Fruit fly (Drosophila melanogaster): Measurements from ENCODE around the gene CG2211.
A peak's percentile ranks its signal among the peaks of the same experiment; 100 is the strongest.

Gene CG2211

DNA sequence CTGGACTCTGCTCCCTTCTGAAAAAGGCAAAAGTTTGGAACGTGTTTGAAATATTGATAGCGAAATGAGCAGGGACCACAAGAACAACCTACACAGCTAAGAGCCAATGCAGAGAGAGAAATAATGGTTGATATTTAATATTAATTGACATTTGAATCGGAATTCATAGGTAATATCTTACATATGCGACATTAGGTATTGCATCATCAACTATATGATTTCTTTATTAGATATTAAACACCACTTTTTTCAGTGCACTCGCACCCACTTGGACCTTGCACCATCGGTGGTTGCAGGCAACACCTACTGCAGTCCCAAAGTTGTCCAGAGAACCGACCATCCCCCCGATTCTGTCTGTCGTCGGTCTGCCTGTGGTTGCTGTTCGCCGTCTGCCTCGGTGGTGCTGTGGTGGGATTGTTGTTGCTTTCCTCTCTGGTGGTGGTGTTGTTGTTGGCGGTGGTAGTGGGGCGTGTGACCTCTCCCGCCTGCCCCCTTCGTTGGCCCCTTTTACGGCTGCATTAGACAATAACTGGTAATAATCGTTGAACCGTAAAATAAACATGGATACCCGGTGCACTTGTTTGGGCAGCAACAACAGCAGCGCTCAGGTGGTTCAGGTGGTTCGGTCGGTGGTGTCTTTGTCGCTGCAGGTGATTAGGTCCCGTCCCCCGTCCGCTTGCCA is 43.8 kb upstream of the CG2211 start (continued):
- peak; percentile 86 for TF ChIP-seq Gug (GFP tag; IDR thresholded peaks at IDR 0.05)
- peak; percentile 50 for TF ChIP-seq fd59A (GFP tag; optimal IDR thresholded peaks at IDR 0.05)
- TF ChIP-seq Eip75B (GFP tag; optimal IDR thresholded peaks at IDR 0.05): peak; percentile 68
- no peak for TF ChIP-seq Hr38 (GFP tag; optimal IDR thresholded peaks at IDR 0.05)
- peak; percentile 74 for TF ChIP-seq OdsH (GFP tag; optimal IDR thresholded peaks at IDR 0.05)
- TF ChIP-seq lz (GFP tag; optimal IDR thresholded peaks at IDR 0.05): peak; percentile 75
- TF ChIP-seq Sox102F (GFP tag; optimal IDR thresholded peaks at IDR 0.05): peak; percentile 67
- peak; percentile 15 for TF ChIP-seq vri (GFP tag; optimal IDR thresholded peaks at IDR 0.05)
- TF ChIP-seq CG8319 (GFP tag; optimal IDR thresholded peaks at IDR 0.05): no peak
- TF ChIP-seq CG3032 (tag; optimal IDR thresholded peaks at IDR 0.05): peak; percentile 61
- TF ChIP-seq salr (GFP tag; optimal IDR thresholded peaks at IDR 0.05): peak; percentile 8 to 63
- peak; percentile 63 for TF ChIP-seq CG1621 (tag; optimal IDR thresholded peaks at IDR 0.05)
- TF ChIP-seq CG10631 (GFP tag; optimal IDR thresholded peaks at IDR 0.05): peak; percentile 69
- TF ChIP-seq cyc (GFP tag; optimal IDR thresholded peaks at IDR 0.05): peak; percentile 48
- TF ChIP-seq spab (GFP tag; optimal IDR thresholded peaks at IDR 0.05): peak; percentile 65
- TF ChIP-seq CG11294 (GFP tag; IDR thresholded peaks at IDR 0.05): peak; percentile 79
- TF ChIP-seq CG16779 (tag; optimal IDR thresholded peaks at IDR 0.05): peak; percentile 75
- TF ChIP-seq CG4318 (GFP tag; optimal IDR thresholded peaks at IDR 0.05): peak; percentile 68
- TF ChIP-seq fd85E (GFP tag; optimal IDR thresholded peaks at IDR 0.05): no peak
- TF ChIP-seq Hr4 (GFP tag; optimal IDR thresholded peaks at IDR 0.05): peak; percentile 81
- TF ChIP-seq Eip93F (GFP tag; optimal IDR thresholded peaks at IDR 0.05): no peak
- peak; percentile 36 for TF ChIP-seq CG6854 (GFP tag; optimal IDR thresholded peaks at IDR 0.05)
- peak; percentile 67 for TF ChIP-seq pdm3 (GFP tag; optimal IDR thresholded peaks at IDR 0.05)
- peak; percentile 64 for TF ChIP-seq CG9139 (GFP tag; optimal IDR thresholded peaks at IDR 0.05)
- peak; percentile 30 for TF ChIP-seq CG11762 (GFP tag; optimal IDR thresholded peaks at IDR 0.05; ENCODE audit: insufficient read depth)
- TF ChIP-seq Ets21C (GFP tag; optimal IDR thresholded peaks at IDR 0.05): peak; percentile 26
- TF ChIP-seq topi (GFP tag; optimal IDR thresholded peaks at IDR 0.05): peak; percentile 77
- peak; percentile 68 for TF ChIP-seq CG34406 (GFP tag; optimal IDR thresholded peaks at IDR 0.05)
- no peak for TF ChIP-seq CG7368 (GFP tag; optimal IDR thresholded peaks at IDR 0.05)
- TF ChIP-seq CG3919 (GFP tag; optimal IDR thresholded peaks at IDR 0.05): peak; percentile 66
- peak; percentile 91 for TF ChIP-seq CG6276 (GFP tag; optimal IDR thresholded peaks at IDR 0.05)
- peak; percentile 82 to 83 for TF ChIP-seq ss (GFP tag; optimal IDR thresholded peaks at IDR 0.05)
- peak; percentile 77 for TF ChIP-seq dsx (GFP tag; optimal IDR thresholded peaks at IDR 0.05; ENCODE audit: poor library complexity, severe bottlenecking)
- TF ChIP-seq CG6792 (GFP tag; optimal IDR thresholded peaks at IDR 0.05): peak; percentile 55
- peak; percentile 93 for TF ChIP-seq CG8119 (GFP tag; IDR thresholded peaks at IDR 0.05)
- peak; percentile 91 for TF ChIP-seq svp (GFP tag)
- TF ChIP-seq Met (GFP tag; optimal IDR thresholded peaks at IDR 0.05): peak; percentile 84
- peak; percentile 85 for TF ChIP-seq CG32006 (GFP tag; optimal IDR thresholded peaks at IDR 0.05)

DNA sequence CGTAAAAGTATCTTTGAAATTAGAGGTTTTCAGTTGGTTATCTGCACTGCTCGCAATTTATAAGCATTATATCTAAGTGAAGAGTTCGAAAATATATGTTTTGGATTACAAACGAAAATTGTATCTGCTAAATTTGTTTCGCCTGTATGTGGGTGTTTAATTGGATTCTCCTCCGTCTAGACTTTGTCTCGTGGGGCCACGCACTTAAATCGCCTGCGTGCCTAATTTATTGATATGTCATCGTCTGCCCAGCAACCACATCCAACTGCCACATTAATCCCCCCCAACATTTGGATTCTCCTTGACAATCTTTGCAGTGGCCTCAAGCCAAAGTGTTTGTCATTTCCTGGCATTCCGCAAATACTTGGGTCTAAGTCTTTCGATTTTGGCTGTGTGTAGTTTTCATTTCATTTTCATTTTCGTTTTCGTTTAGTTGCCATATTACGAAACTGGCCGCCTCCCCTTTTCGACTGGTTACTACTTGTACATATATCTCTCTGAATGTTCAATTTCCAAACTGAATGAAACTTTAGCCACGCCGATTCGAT is 43.0 kb upstream of the CG2211 start:
- TF ChIP-seq CG32006 (GFP tag; optimal IDR thresholded peaks at IDR 0.05) (peak; percentile 34), dsx (GFP tag; optimal IDR thresholded peaks at IDR 0.05; ENCODE audit: poor library complexity, severe bottlenecking) (no peak)

All from whole organism, prepupa.